Worm (Caenorhabditis elegans) whole organism, late embryonic: ENCODE results near the gene srw-113.

Source experiments
- ceh-2 ChIP-seq: sonication (generic microtip); optimal IDR thresholded peaks from 2 replicates; lab custom pipeline; 2016; ENCODE audit warnings: missing genotype, missing genetic modification characterization, missing compliant biosample characterization
- ceh-31 ChIP-seq: sonication (generic microtip); optimal IDR thresholded peaks from 2 replicates; lab custom pipeline; 2016; ENCODE audit warnings: missing genetic modification characterization, missing compliant biosample characterization
- ceh-34 ChIP-seq: sonication (generic microtip); optimal IDR thresholded peaks from 2 replicates; lab custom pipeline; 2016; ENCODE audit warnings: mild to moderate bottlenecking, missing genetic modification characterization, missing compliant biosample characterization
- ceh-9 ChIP-seq: sonication (generic microtip); optimal IDR thresholded peaks from 2 replicates; lab custom pipeline; 2016; ENCODE audit warnings: mild to moderate bottlenecking, missing genetic modification characterization, inconsistent platforms, missing compliant biosample characterization
- che-1 ChIP-seq: sonication (generic microtip); optimal IDR thresholded peaks from 2 replicates; lab custom pipeline; 2016; ENCODE audit warnings: mild to moderate bottlenecking, missing genetic modification characterization, missing compliant biosample characterization
- dve-1 ChIP-seq: sonication (generic microtip); optimal IDR thresholded peaks from 2 replicates; lab custom pipeline; 2017; ENCODE audit warnings: antibody characterized with exemption, mild to moderate bottlenecking, missing genetic modification characterization, missing compliant biosample characterization
- ets-4 ChIP-seq: sonication (generic microtip); optimal IDR thresholded peaks from 2 replicates; lab custom pipeline; 2016; ENCODE audit warnings: missing genetic modification characterization, missing compliant biosample characterization
- eyg-1 ChIP-seq: sonication (generic microtip); optimal IDR thresholded peaks from 2 replicates; lab custom pipeline; 2016; ENCODE audit warnings: missing genotype, missing genetic modification characterization, missing compliant biosample characterization
- madf-2 ChIP-seq: sonication (generic microtip); optimal IDR thresholded peaks from 2 replicates; lab custom pipeline; 2017; ENCODE audit warnings: missing genetic modification characterization, missing compliant biosample characterization
- odd-2 ChIP-seq: sonication (generic microtip); optimal IDR thresholded peaks from 2 replicates; lab custom pipeline; 2017; ENCODE audit warnings: antibody characterized with exemption, mild to moderate bottlenecking, missing genetic modification characterization, missing compliant biosample characterization
- pqm-1 ChIP-seq: sonication (generic microtip); optimal IDR thresholded peaks from 2 replicates; lab custom pipeline; 2016; ENCODE audit warnings: missing genetic modification characterization, missing compliant biosample characterization
- tbx-2 ChIP-seq: sonication (generic microtip); optimal IDR thresholded peaks from 2 replicates; lab custom pipeline; 2016; ENCODE audit warnings: missing genetic modification characterization, missing compliant biosample characterization
- ttx-3 ChIP-seq: sonication (generic microtip); optimal IDR thresholded peaks from 2 replicates; lab custom pipeline; 2016; ENCODE audit warnings: missing genetic modification reagents, missing genetic modification characterization, missing compliant biosample characterization
- unc-42 ChIP-seq: sonication (generic microtip); optimal IDR thresholded peaks from 2 replicates; lab custom pipeline; 2016; ENCODE audit warnings: missing genotype, missing genetic modification characterization, missing compliant biosample characterization

The srw-113 gene

DNA sequence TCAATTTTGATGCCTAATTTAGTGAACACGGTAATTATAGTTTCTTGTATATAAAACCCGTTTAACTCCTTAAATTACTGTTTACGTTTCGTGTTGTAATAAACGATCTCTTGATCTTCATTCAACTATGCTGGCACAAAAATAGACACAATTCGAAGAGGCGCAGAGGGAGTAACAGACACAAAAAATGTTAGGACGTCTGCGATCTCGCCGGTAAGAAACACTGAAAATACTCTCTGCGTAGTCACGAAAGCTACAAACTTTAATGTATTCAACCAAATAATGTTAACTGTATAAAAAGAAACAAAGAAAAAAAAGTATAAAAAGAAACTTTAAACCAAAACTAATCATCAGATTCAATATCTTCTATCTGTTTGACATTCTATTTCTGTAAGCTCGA, 47.9 kb downstream of the srw-113 start, which contains the start of gene dhs-23:
Gene dhs-23 (plus strand): TSS at position 363 of the 400 bp plus-strand sequence.
- TF ChIP-seq ceh-34 (tag; lab: Kevin White, UChicago) = no peak
- TF ChIP-seq unc-42 (tag; lab: Kevin White, UChicago) = no peak
- TF ChIP-seq madf-2 (tag; lab: Kevin White, UChicago) = no peak
- TF ChIP-seq ets-4 (tag; lab: Kevin White, UChicago) = no peak
- TF ChIP-seq tbx-2 = no peak
- TF ChIP-seq pqm-1 (tag; lab: Kevin White, UChicago) = no peak
- no peak for TF ChIP-seq dve-1 (tag; lab: Kevin White, UChicago)

DNA sequence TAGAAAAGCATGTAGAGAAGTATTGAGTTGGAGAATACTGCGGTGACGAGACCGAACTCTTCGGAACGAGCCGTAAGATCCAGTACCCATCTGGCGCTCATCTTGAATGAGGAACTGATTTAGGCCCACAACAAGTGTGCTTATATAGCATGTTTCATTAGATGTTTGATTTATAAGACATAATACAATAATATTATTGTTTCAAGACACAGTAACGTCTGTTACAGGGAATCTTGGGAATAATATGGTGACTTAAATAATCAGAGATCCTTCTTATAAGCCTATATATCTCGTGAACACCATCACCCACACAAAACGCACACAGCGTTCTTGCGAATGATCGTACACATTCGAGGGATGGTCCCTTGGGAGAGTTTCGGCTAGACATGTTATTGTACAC, 50.8 kb downstream of the srw-113 start, which contains the start of gene str-88:
Gene str-88 (minus strand): TSS at position 101 of the 400 bp plus-strand sequence.
- TF ChIP-seq che-1 (tag; lab: Kevin White, UChicago) (no peak), madf-2 (tag; lab: Kevin White, UChicago) (no peak), ttx-3 (tag; lab: Kevin White, UChicago) (no peak), ceh-2 (no peak), odd-2 (tag; lab: Kevin White, UChicago) (no peak), ceh-9 (tag; lab: Kevin White, UChicago) (no peak), dve-1 (tag; lab: Kevin White, UChicago) (no peak), eyg-1 (tag; lab: Kevin White, UChicago) (no peak), ceh-31 (tag; lab: Kevin White, UChicago) (no peak)
